Worm (Caenorhabditis elegans) whole organism, mixed stage, embryonic: ENCODE results near the gene F07E5.7.

Source experiments
- M03D4.4 ChIP-seq: sonication (generic microtip); optimal IDR thresholded peaks from 2 replicates; lab custom pipeline; 2017; ENCODE audit warnings: mild to moderate bottlenecking, missing genetic modification characterization, missing compliant biosample characterization
- bed-3 ChIP-seq: fragments of 200-800 bp; sonication (Bioruptor generic); optimal IDR thresholded peaks from 3 replicates; lab custom pipeline; 2018; ENCODE audit warnings: mild to moderate bottlenecking, missing genetic modification characterization, moderate library complexity, missing compliant biosample characterization
- blmp-1 ChIP-seq: fragments of 150-350 bp; optimal IDR thresholded peaks from 2 replicates; lab custom pipeline; 2014; ENCODE audit warnings: missing biosample characterization, missing genetic modification characterization
- ceh-39 ChIP-seq: fragments of 150-350 bp; optimal IDR thresholded peaks from 2 replicates; lab custom pipeline; 2014; ENCODE audit warnings: missing biosample characterization, missing genetic modification characterization
- ceh-43 ChIP-seq: fragments of 200-800 bp; sonication (Bioruptor generic); optimal IDR thresholded peaks from 2 replicates; lab custom pipeline; 2018; ENCODE audit warnings: mild to moderate bottlenecking, missing genetic modification characterization, moderate library complexity, missing compliant biosample characterization
- ceh-83 ChIP-seq: fragments of 200-800 bp; sonication (Bioruptor generic); optimal IDR thresholded peaks from 2 replicates; lab custom pipeline; 2018; ENCODE audit warnings: mild to moderate bottlenecking, missing genetic modification characterization, missing compliant biosample characterization
- ces-1 ChIP-seq: fragments of 150-350 bp; optimal IDR thresholded peaks from 2 replicates; lab custom pipeline; 2014; ENCODE audit warnings: missing biosample characterization, missing genetic modification reagents, missing genetic modification characterization
- cnd-1 ChIP-seq: fragments of 200-800 bp; sonication (Bioruptor generic); optimal IDR thresholded peaks from 2 replicates; lab custom pipeline; 2018; ENCODE audit warnings: mild to moderate bottlenecking, missing genetic modification characterization, missing compliant biosample characterization
- drap-1 ChIP-seq: fragments of 200-800 bp; sonication (Bioruptor generic); optimal IDR thresholded peaks from 3 replicates; lab custom pipeline; 2018; ENCODE audit warnings: mild to moderate bottlenecking, missing genetic modification characterization, missing compliant biosample characterization
- elt-1 ChIP-seq: sonication (generic microtip); optimal IDR thresholded peaks from 2 replicates; lab custom pipeline; 2017; ENCODE audit warnings: missing genetic modification characterization, mild to moderate bottlenecking, missing compliant biosample characterization, antibody characterized with exemption, moderate library complexity, borderline replicate concordance; ENCODE audit not compliant: insufficient read depth
- elt-3 ChIP-seq: fragments of 150-350 bp; optimal IDR thresholded peaks from 2 replicates; lab custom pipeline; 2014; ENCODE audit warnings: missing biosample characterization, missing genetic modification characterization
- flh-1 ChIP-seq: fragments of 200-800 bp; sonication (Bioruptor generic); optimal IDR thresholded peaks from 2 replicates; lab custom pipeline; 2018; ENCODE audit warnings: mild to moderate bottlenecking, missing genetic modification characterization, moderate library complexity, missing compliant biosample characterization
- ham-2 ChIP-seq: fragments of 200-800 bp; sonication (Bioruptor generic); optimal IDR thresholded peaks from 2 replicates; lab custom pipeline; 2018; ENCODE audit warnings: mild to moderate bottlenecking, missing genetic modification characterization, missing compliant biosample characterization
- hlh-1 ChIP-seq: fragments of 150-350 bp; optimal IDR thresholded peaks from 2 replicates; lab custom pipeline; 2014; ENCODE audit warnings: missing biosample characterization, missing genetic modification reagents, missing genetic modification characterization
- lin-13 ChIP-seq: fragments of 150-350 bp; optimal IDR thresholded peaks from 2 replicates; lab custom pipeline; 2014; ENCODE audit warnings: missing biosample characterization, missing genetic modification characterization
- lsy-2 ChIP-seq: fragments of 150-350 bp; optimal IDR thresholded peaks from 2 replicates; lab custom pipeline; 2014; ENCODE audit warnings: missing biosample characterization, missing genetic modification characterization
- mab-5 ChIP-seq: fragments of 150-350 bp; optimal IDR thresholded peaks from 2 replicates; lab custom pipeline; 2014; ENCODE audit warnings: missing biosample characterization, missing genetic modification characterization
- mep-1 ChIP-seq: fragments of 150-350 bp; optimal IDR thresholded peaks from 2 replicates; lab custom pipeline; 2017; ENCODE audit warnings: missing biosample characterization, missing genetic modification reagents, missing genetic modification characterization, inconsistent platforms
- mls-2 ChIP-seq: sonication (generic microtip); optimal IDR thresholded peaks from 2 replicates; lab custom pipeline; 2016; ENCODE audit warnings: mild to moderate bottlenecking, missing genetic modification characterization, moderate library complexity, missing compliant biosample characterization
- nhr-2 ChIP-seq: fragments of 150-350 bp; optimal IDR thresholded peaks from 2 replicates; lab custom pipeline; 2014; ENCODE audit warnings: missing biosample characterization, missing genetic modification characterization
- nhr-237 ChIP-seq: fragments of 150-350 bp; optimal IDR thresholded peaks from 2 replicates; lab custom pipeline; 2014; ENCODE audit warnings: missing biosample characterization, missing genetic modification characterization
- nhr-28 ChIP-seq: fragments of 150-350 bp; optimal IDR thresholded peaks from 2 replicates; lab custom pipeline; 2014; ENCODE audit warnings: missing biosample characterization, missing genetic modification characterization
- nhr-76 ChIP-seq: sonication (generic microtip); optimal IDR thresholded peaks from 2 replicates; lab custom pipeline; 2017; ENCODE audit warnings: missing biosample characterization, missing genetic modification characterization
- pha-4 ChIP-seq: fragments of 150-350 bp; optimal IDR thresholded peaks from 2 replicates; lab custom pipeline; 2018; ENCODE audit warnings: missing biosample characterization, missing genetic modification reagents, missing genetic modification characterization
- sem-2 ChIP-seq: fragments of 200-800 bp; sonication (Bioruptor generic); optimal IDR thresholded peaks from 2 replicates; lab custom pipeline; 2018; ENCODE audit warnings: mild to moderate bottlenecking, missing genetic modification characterization, missing compliant biosample characterization
- snpc-4 ChIP-seq: fragments of 150-350 bp; optimal IDR thresholded peaks from 2 replicates; lab custom pipeline; 2014; ENCODE audit warnings: missing biosample characterization, missing genetic modification characterization
- tbx-8 ChIP-seq: fragments of 200-800 bp; sonication (Bioruptor generic); optimal IDR thresholded peaks from 2 replicates; lab custom pipeline; 2018; ENCODE audit warnings: mild to moderate bottlenecking, missing genetic modification characterization, moderate library complexity, missing compliant biosample characterization
- unc-120 ChIP-seq: sonication (generic microtip); optimal IDR thresholded peaks from 2 replicates; lab custom pipeline; 2017; ENCODE audit warnings: missing genetic modification characterization, missing compliant biosample characterization; ENCODE audit not compliant: poor library complexity, severe bottlenecking
- unc-39 ChIP-seq: fragments of 150-350 bp; optimal IDR thresholded peaks from 2 replicates; lab custom pipeline; 2014; ENCODE audit warnings: missing biosample characterization, missing genetic modification characterization
- unc-62 ChIP-seq: fragments of 150-350 bp; optimal IDR thresholded peaks from 2 replicates; lab custom pipeline; 2014; ENCODE audit warnings: missing biosample characterization, missing genetic modification reagents, missing genetic modification characterization
- ztf-11 ChIP-seq: fragments of 150-350 bp; optimal IDR thresholded peaks from 2 replicates; lab custom pipeline; 2014; ENCODE audit warnings: missing biosample characterization, missing genetic modification characterization

Gene F07E5.7

ce11 chrII:2090605-2091004, 19.3 kb upstream of the F07E5.7 start, which contains the start of gene trpl-5:
TSS of gene trpl-5 (minus strand) at chrII:2090636.
- TF ChIP-seq unc-120 (no peak), sem-2 (GFP tag; lab: Kevin White, UChicago) (no peak), tbx-8 (GFP tag; lab: Kevin White, UChicago) (no peak), hlh-1 (no peak), M03D4.4 (tag; lab: Kevin White, UChicago) (no peak), elt-3 (tag; lab: Kevin White, UChicago) (no peak), nhr-28 (no peak), mab-5 (no peak), nhr-2 (tag; lab: Kevin White, UChicago) (no peak), pha-4 (no peak), lin-13 (tag; lab: Kevin White, UChicago) (no peak)
- TF ChIP-seq, all 35 proteins: peak for 0

- TF ChIP-seq flh-1 (no peak), unc-120 (no peak), lin-13 (tag; lab: Kevin White, UChicago) (no peak), ces-1 (GFP tag; lab: Kevin White, UChicago) (no peak), elt-3 (tag; lab: Kevin White, UChicago) (no peak), nhr-28 (no peak), unc-62 (GFP tag; lab: Kevin White, UChicago) (no peak), ceh-39 (no peak), tbx-8 (GFP tag; lab: Kevin White, UChicago) (no peak), nhr-2 (tag; lab: Kevin White, UChicago) (no peak), ceh-43 (no peak), mls-2 (no peak), sem-2 (GFP tag; lab: Kevin White, UChicago) (no peak), blmp-1 (tag; lab: Kevin White, UChicago) (no peak)
- TF ChIP-seq, all 35 proteins: peak for 0
These were observed 15.9 kb upstream of the F07E5.7 start for ce11 chrII:2087206-2087605.

ce11 chrII:2083726-2084179, 12.4 kb upstream of the F07E5.7 start, which contains the start of the genes T16A1.5 and fbxc-49:
TSS of gene T16A1.5 (minus strand) at chrII:2083826.
TSS of gene fbxc-49 (plus strand) at chrII:2084129.
- TF ChIP-seq ceh-83: no peak
- no peak for TF ChIP-seq nhr-28
- TF ChIP-seq lin-13 (tag; lab: Kevin White, UChicago): no peak
- no peak for TF ChIP-seq drap-1 (GFP tag; lab: Kevin White, UChicago)
- TF ChIP-seq blmp-1 (tag; lab: Kevin White, UChicago): no peak
- TF ChIP-seq unc-62 (GFP tag; lab: Kevin White, UChicago): no peak
- TF ChIP-seq lsy-2 (tag; lab: Kevin White, UChicago): no peak
- TF ChIP-seq tbx-8 (GFP tag; lab: Kevin White, UChicago): no peak
- TF ChIP-seq hlh-1: no peak
- no peak for TF ChIP-seq cnd-1 (tag; lab: Kevin White, UChicago)
- TF ChIP-seq ham-2: no peak
- no peak for TF ChIP-seq unc-39
- no peak for TF ChIP-seq nhr-2 (tag; lab: Kevin White, UChicago)
- TF ChIP-seq pha-4: no peak
- no peak for TF ChIP-seq snpc-4 (tag; lab: Kevin White, UChicago)
- TF ChIP-seq mep-1: no peak
- no peak for TF ChIP-seq nhr-76 (tag; lab: Kevin White, UChicago)

- TF ChIP-seq ces-1 (GFP tag; lab: Kevin White, UChicago) (no peak), elt-1 (tag; lab: Kevin White, UChicago) (no peak), ztf-11 (tag; lab: Kevin White, UChicago) (no peak), ham-2 (no peak), ceh-43 (no peak), pha-4 (no peak), ceh-39 (no peak), M03D4.4 (tag; lab: Kevin White, UChicago) (no peak), mls-2 (no peak), tbx-8 (GFP tag; lab: Kevin White, UChicago) (no peak), unc-39 (no peak)
These were observed 9.9 kb upstream of the F07E5.7 start, which contains the start of gene T16A1.4 for ce11 chrII:2081257-2081656. TSS of gene T16A1.4 (plus strand) at chrII:2081557.

- TF ChIP-seq bed-3 (GFP tag; lab: Kevin White, UChicago) (no peak), cnd-1 (tag; lab: Kevin White, UChicago) (no peak), mls-2 (no peak), unc-120 (no peak), flh-1 (no peak), nhr-76 (tag; lab: Kevin White, UChicago) (no peak), elt-1 (tag; lab: Kevin White, UChicago) (no peak), lin-13 (tag; lab: Kevin White, UChicago) (no peak), snpc-4 (tag; lab: Kevin White, UChicago) (no peak), blmp-1 (tag; lab: Kevin White, UChicago) (no peak), unc-62 (GFP tag; lab: Kevin White, UChicago) (no peak), ces-1 (GFP tag; lab: Kevin White, UChicago) (no peak), mep-1 (no peak), M03D4.4 (tag; lab: Kevin White, UChicago) (no peak), nhr-237 (tag; lab: Kevin White, UChicago) (no peak), nhr-28 (no peak), ztf-11 (tag; lab: Kevin White, UChicago) (no peak), nhr-2 (tag; lab: Kevin White, UChicago) (no peak), ceh-43 (no peak)
These were observed 9.1 kb upstream of the F07E5.7 start, which contains the start of gene F07E5.9 for ce11 chrII:2080425-2080824. TSS of gene F07E5.9 (minus strand) at chrII:2080525.
